Worm (Caenorhabditis elegans) whole organism, L4 larva: ENCODE data around the gene clec-43.
A peak's percentile ranks its signal among the peaks of the same experiment; 100 is the strongest.

Experiments used
- F10B5.3 ChIP-seq: sonication (generic microtip); optimal IDR thresholded peaks from 2 replicates; lab custom pipeline; 2016; ENCODE audit warnings: mild to moderate bottlenecking, missing genetic modification characterization, missing compliant biosample characterization
- F49E8.2 ChIP-seq: sonication (generic microtip); optimal IDR thresholded peaks from 2 replicates; lab custom pipeline; 2016; ENCODE audit warnings: missing compliant biosample characterization, mild to moderate bottlenecking, missing genetic modification characterization, borderline replicate concordance
- T26A8.4 ChIP-seq: fragments of 200-800 bp; sonication (Bioruptor generic); IDR thresholded peaks from 2 replicates; pipeline ENCODE4 v1.3.6; 2022; ENCODE audit warnings: missing genetic modification characterization, missing compliant biosample characterization
- Y75B8A.6 ChIP-seq: fragments of 200-800 bp; sonication (Bioruptor generic); IDR thresholded peaks from 2 replicates; pipeline ENCODE4 v1.3.6; 2022; ENCODE audit warnings: missing genetic modification reagents, missing genetic modification characterization, missing compliant biosample characterization
- aly-2 ChIP-seq: sonication (generic microtip); optimal IDR thresholded peaks from 2 replicates; lab custom pipeline; 2018; ENCODE audit warnings: missing biosample characterization, missing genetic modification characterization
- arid-1 ChIP-seq: fragments of 200-800 bp; sonication (Bioruptor generic); conservative IDR thresholded peaks from 2 replicates; pipeline ENCODE4 v1.3.6; 2022; ENCODE audit warnings: missing genetic modification reagents, missing genetic modification characterization, missing compliant biosample characterization
- ceh-82 ChIP-seq: sonication (generic microtip); optimal IDR thresholded peaks from 2 replicates; lab custom pipeline; 2017; ENCODE audit warnings: missing biosample characterization, missing genetic modification characterization
- ctbp-1 ChIP-seq: fragments of 200-800 bp; sonication (Bioruptor generic); IDR thresholded peaks from 2 replicates; pipeline ENCODE4 v1.3.6; 2022; ENCODE audit warnings: missing genetic modification reagents, missing genetic modification characterization, missing compliant biosample characterization
- daf-12 ChIP-seq: fragments of 150-350 bp; optimal IDR thresholded peaks from 2 replicates; lab custom pipeline; 2014; ENCODE audit warnings: missing biosample characterization, missing genetic modification reagents, missing genetic modification characterization
- duxl-1 ChIP-seq: sonication (generic microtip); optimal IDR thresholded peaks from 2 replicates; lab custom pipeline; 2016; ENCODE audit warnings: mild to moderate bottlenecking, missing genetic modification characterization, moderate library complexity, missing compliant biosample characterization; ENCODE audit not compliant: poor library complexity
- egl-27 ChIP-seq: sonication (generic microtip); optimal IDR thresholded peaks from 3 replicates; lab custom pipeline; 2017; ENCODE audit warnings: missing biosample characterization, missing genetic modification reagents, missing genetic modification characterization
- gei-8 ChIP-seq: fragments of 200-800 bp; sonication (Bioruptor generic); optimal IDR thresholded peaks from 2 replicates; lab custom pipeline; 2018; ENCODE audit warnings: mild to moderate bottlenecking, missing genetic modification characterization, missing compliant biosample characterization
- hif-1 ChIP-seq, 2 experiments: sonication (generic microtip); optimal IDR thresholded peaks; 2 replicates each; lab custom pipeline; 2016 to 2017; ENCODE audit warnings: missing compliant biosample characterization in 2 of 2, missing genetic modification characterization in 2 of 2, missing genetic modification reagents in 2 of 2, missing genotype in 2 of 2, mild to moderate bottlenecking in 1 of 2
- lin-1 ChIP-seq: fragments of 200-800 bp; sonication (Bioruptor generic); IDR thresholded peaks from 2 replicates; pipeline ENCODE4 v1.3.6; 2022; ENCODE audit warnings: missing genetic modification reagents, missing genetic modification characterization, missing compliant biosample characterization
- lin-15B ChIP-seq: fragments of 150-350 bp; sonication (generic microtip); optimal IDR thresholded peaks from 3 replicates; lab custom pipeline; 2014; ENCODE audit warnings: missing biosample characterization, missing genetic modification characterization
- mdl-1 ChIP-seq, 2 experiments: fragments of 150-350 bp in 1 of 2; sonication (generic microtip) in 1 of 2; optimal IDR thresholded peaks; 2 replicates each; lab custom pipeline; 2014 to 2017; ENCODE audit warnings: missing biosample characterization in 2 of 2, missing genetic modification characterization in 2 of 2
- mdt-29 ChIP-seq: fragments of 200-800 bp; sonication (Bioruptor generic); IDR thresholded peaks from 2 replicates; pipeline ENCODE4 v1.3.6; 2022; ENCODE audit warnings: missing genetic modification reagents, missing genetic modification characterization, missing compliant biosample characterization
- mep-1 ChIP-seq: fragments of 150-350 bp; sonication (generic microtip); optimal IDR thresholded peaks from 3 replicates; lab custom pipeline; 2014; ENCODE audit warnings: missing biosample characterization, missing genetic modification characterization
- mxl-2 ChIP-seq: fragments of 200-800 bp; sonication (Bioruptor generic); conservative IDR thresholded peaks from 2 replicates; pipeline ENCODE4 v1.3.6; 2022; ENCODE audit warnings: missing genetic modification reagents, missing genetic modification characterization, missing compliant biosample characterization
- nhr-11 ChIP-seq: fragments of 150-350 bp; optimal IDR thresholded peaks from 2 replicates; lab custom pipeline; 2014; ENCODE audit warnings: missing biosample characterization, missing genetic modification characterization
- nhr-25 ChIP-seq: sonication (generic microtip); optimal IDR thresholded peaks from 2 replicates; lab custom pipeline; 2017; ENCODE audit warnings: missing genetic modification characterization, mild to moderate bottlenecking, missing compliant biosample characterization, antibody characterized with exemption, moderate library complexity, borderline replicate concordance; ENCODE audit not compliant: insufficient read depth
- nhr-28 ChIP-seq: fragments of 150-350 bp; optimal IDR thresholded peaks from 2 replicates; lab custom pipeline; 2014; ENCODE audit warnings: missing biosample characterization, missing genetic modification characterization
- nhr-41 ChIP-seq: fragments of 200-800 bp; sonication (Bioruptor generic); IDR thresholded peaks from 2 replicates; pipeline ENCODE4 v1.3.6; 2022; ENCODE audit warnings: missing genetic modification reagents, missing genetic modification characterization, missing compliant biosample characterization
- pha-4 ChIP-seq, 2 experiments: fragments of 150-350 bp in 1 of 2; fragments of 200-800 bp in 1 of 2; sonication (Bioruptor generic) in 1 of 2; IDR thresholded peaks in 1 of 2; optimal IDR thresholded peaks in 1 of 2; 2 replicates each; pipeline versions ENCODE4 v1.3.6 to Lab custom; 2014 to 2022; ENCODE audit warnings: missing genetic modification characterization in 2 of 2, missing genetic modification reagents in 2 of 2, missing biosample characterization in 1 of 2, missing compliant biosample characterization in 1 of 2
- saeg-2 ChIP-seq: fragments of 200-800 bp; sonication (Bioruptor generic); IDR thresholded peaks from 2 replicates; pipeline ENCODE4 v1.3.6; 2022; ENCODE audit warnings: missing genetic modification reagents, missing genetic modification characterization, missing compliant biosample characterization
- skn-1 ChIP-seq: fragments of 150-350 bp; optimal IDR thresholded peaks from 2 replicates; lab custom pipeline; 2014; ENCODE audit warnings: missing biosample characterization, missing genetic modification characterization
- snpc-1.2 ChIP-seq: fragments of 200-800 bp; sonication (Bioruptor generic); IDR thresholded peaks from 2 replicates; pipeline ENCODE4 v1.3.6; 2022; ENCODE audit warnings: missing genetic modification reagents, missing genetic modification characterization, missing compliant biosample characterization
- snpc-4 ChIP-seq: fragments of 150-350 bp; optimal IDR thresholded peaks from 2 replicates; lab custom pipeline; 2014; ENCODE audit warnings: missing biosample characterization, missing genetic modification characterization
- unc-39 ChIP-seq: sonication (generic microtip); optimal IDR thresholded peaks from 2 replicates; lab custom pipeline; 2017; ENCODE audit warnings: missing biosample characterization, missing genetic modification characterization
- zag-1 ChIP-seq: fragments of 150-350 bp; optimal IDR thresholded peaks from 2 replicates; lab custom pipeline; 2014; ENCODE audit warnings: missing biosample characterization, missing genetic modification characterization
- zfp-3 ChIP-seq: fragments of 200-800 bp; sonication (Bioruptor generic); conservative IDR thresholded peaks from 2 replicates; pipeline ENCODE4 v1.3.6; 2022; ENCODE audit warnings: missing genetic modification reagents, missing genetic modification characterization, missing compliant biosample characterization
- ztf-11 ChIP-seq: fragments of 150-350 bp; optimal IDR thresholded peaks from 2 replicates; lab custom pipeline; 2014; ENCODE audit warnings: missing biosample characterization, missing genetic modification characterization
- ztf-7 ChIP-seq: fragments of 150-350 bp; optimal IDR thresholded peaks from 2 replicates; lab custom pipeline; 2014; ENCODE audit warnings: missing biosample characterization, missing genetic modification characterization

The clec-43 gene

ce11 chrII:940779-941178 lies 3.1 kb upstream of the clec-43 start, which contains the start of gene fbxc-36:
fbxc-36 (plus strand) TSS chrII:940983.
- peak; percentile 53 for TF ChIP-seq nhr-28 (tag; lab: Kevin White, UChicago)
- TF ChIP-seq ztf-11 (tag; lab: Kevin White, UChicago): no peak
- no peak for TF ChIP-seq gei-8 (GFP tag; lab: Kevin White, UChicago)

ce11 chrII:948091-948490 lies 4.2 kb downstream of the clec-43 start, which contains the start of gene fbxc-32:
fbxc-32 (minus strand) TSS chrII:948191.
- TF ChIP-seq saeg-2 (GFP tag; lab: Robert Waterston, UW): no peak
- no peak for TF ChIP-seq pha-4 (GFP tag; IDR thresholded peaks at IDR 0.05; lab: Robert Waterston, UW)
- TF ChIP-seq pha-4 (tag; optimal IDR thresholded peaks at IDR 0.05; lab: Kevin White, UChicago): no peak
- no peak for TF ChIP-seq daf-12 (tag; lab: Kevin White, UChicago)
- TF ChIP-seq arid-1: no peak
- no peak for TF ChIP-seq nhr-41
- no peak for TF ChIP-seq zag-1 (tag; lab: Kevin White, UChicago)
- no peak for TF ChIP-seq mep-1 (tag; lab: Kevin White, UChicago)
- TF ChIP-seq lin-15B (tag; lab: Kevin White, UChicago): no peak
- no peak for TF ChIP-seq hif-1 (tag; optimal IDR thresholded peaks at IDR 0.05; lab: Kevin White, UChicago)
- TF ChIP-seq nhr-25 (tag; lab: Kevin White, UChicago): no peak
- TF ChIP-seq F10B5.3 (tag; lab: Kevin White, UChicago): no peak

- TF ChIP-seq mdl-1 (tag; optimal IDR thresholded peaks at IDR 0.05; lab: Kevin White, UChicago): no peak
- TF ChIP-seq, all 104 proteins: peak for 0
Measured at ce11 chrII:950374-950773, 6.5 kb downstream of the clec-43 start.

- TF ChIP-seq mdt-29 (GFP tag; lab: Robert Waterston, UW): no peak
- no peak for TF ChIP-seq F49E8.2 (tag; lab: Kevin White, UChicago)
- TF ChIP-seq duxl-1 (tag; lab: Kevin White, UChicago): no peak
- TF ChIP-seq aly-2 (tag; lab: Kevin White, UChicago): no peak
- no peak for TF ChIP-seq lin-1
- no peak for TF ChIP-seq Y75B8A.6
- no peak for TF ChIP-seq egl-27 (tag; lab: Kevin White, UChicago)
- no peak for TF ChIP-seq ceh-82
- no peak for TF ChIP-seq ztf-7 (tag; lab: Kevin White, UChicago)
- TF ChIP-seq zfp-3: no peak
- TF ChIP-seq snpc-1.2 (GFP tag; lab: Robert Waterston, UW): no peak
- TF ChIP-seq mdl-1 (tag; optimal IDR thresholded peaks at IDR 0.05; lab: Kevin White, UChicago): no peak
- no peak for TF ChIP-seq nhr-11 (tag; lab: Kevin White, UChicago)
- no peak for TF ChIP-seq T26A8.4 (GFP tag; lab: Robert Waterston, UW)
- no peak for TF ChIP-seq unc-39 (tag; lab: Kevin White, UChicago)
- no peak for TF ChIP-seq snpc-4 (tag; lab: Kevin White, UChicago)
- TF ChIP-seq skn-1 (tag; lab: Kevin White, UChicago): no peak
- TF ChIP-seq ctbp-1 (GFP tag; lab: Robert Waterston, UW): no peak
- TF ChIP-seq mxl-2 (GFP tag; lab: Robert Waterston, UW): no peak
- TF ChIP-seq, all 104 proteins: peak for 0
Measured at ce11 chrII:953052-953451, 9.2 kb downstream of the clec-43 start.

ce11 chrII:954626-955025 lies 10.8 kb downstream of the clec-43 start, which contains the start of gene fbxc-7:
fbxc-7 (plus strand) TSS chrII:954926.
- peak; percentile 29 for TF ChIP-seq nhr-28 (tag; lab: Kevin White, UChicago)
